Worm (Caenorhabditis elegans): ENCODE measurements around the gene C17B7.5.

Gene C17B7.5

ce11 chrV:3315308-3315707 is 18.1 kb upstream of the C17B7.5 start, which contains the start of gene arrd-19 (continued):
- TF ChIP-seq vab-7 (GFP tag; IDR thresholded peaks at IDR 0.05) (no peak; the same call in 1 of the 2 replicates), nhr-25 (tag; optimal IDR thresholded peaks at IDR 0.05; ENCODE audit: borderline replicate concordance, insufficient read depth) (peak; percentile 53), cey-2 (tag; optimal IDR thresholded peaks at IDR 0.05; ENCODE audit: borderline replicate concordance, insufficient read depth) (no peak), ZK546.5 (tag; optimal IDR thresholded peaks at IDR 0.05) (no peak), zfp-2 (tag; optimal IDR thresholded peaks at IDR 0.05) (no peak), zip-11 (GFP tag; IDR thresholded peaks at IDR 0.05) (no peak), jun-1 (tag; optimal IDR thresholded peaks at IDR 0.05) (no peak), ztf-11 (tag; optimal IDR thresholded peaks at IDR 0.05) (no peak), snpc-4 (tag; optimal IDR thresholded peaks at IDR 0.05) (no peak), hmg-1.1 (GFP tag; IDR thresholded peaks at IDR 0.05) (peak; percentile 93), fos-1 (tag; optimal IDR thresholded peaks at IDR 0.05) (no peak), lir-3 (tag; optimal IDR thresholded peaks at IDR 0.05) (no peak), lin-38 (GFP tag; IDR thresholded peaks at IDR 0.05) (no peak), duxl-1 (tag; optimal IDR thresholded peaks at IDR 0.05; ENCODE audit: poor library complexity) (peak; percentile 79), skn-1 (tag; optimal IDR thresholded peaks at IDR 0.05) (no peak), unc-39 (tag; optimal IDR thresholded peaks at IDR 0.05) (no peak), lin-1 (GFP tag; IDR thresholded peaks at IDR 0.05) (peak; percentile 89)

- no peak for TF ChIP-seq F37D6.2 (tag; optimal IDR thresholded peaks at IDR 0.05)
- no peak for TF ChIP-seq php-3 (GFP tag; IDR thresholded peaks at IDR 0.05)
- no peak for TF ChIP-seq Y5F2A.4 (GFP tag; optimal IDR thresholded peaks at IDR 0.05)
- TF ChIP-seq zag-1 (tag; optimal IDR thresholded peaks at IDR 0.05), result no peak
- no peak for TF ChIP-seq ztf-7 (tag; optimal IDR thresholded peaks at IDR 0.05)
- TF ChIP-seq daf-19 (GFP tag; conservative IDR thresholded peaks at IDR 0.05), result no peak
- TF ChIP-seq lin-38 (GFP tag; IDR thresholded peaks at IDR 0.05), result no peak
- TF ChIP-seq saeg-2 (GFP tag; IDR thresholded peaks at IDR 0.05), result no peak
- no peak for TF ChIP-seq madf-9 (GFP tag; conservative IDR thresholded peaks at IDR 0.05)
These were observed 17.3 kb upstream of the C17B7.5 start, which contains the start of gene F35F10.1 for ce11 chrV:3316108-3316507. Gene F35F10.1, plus strand, starts transcription at chrV:3316307.

DNA sequence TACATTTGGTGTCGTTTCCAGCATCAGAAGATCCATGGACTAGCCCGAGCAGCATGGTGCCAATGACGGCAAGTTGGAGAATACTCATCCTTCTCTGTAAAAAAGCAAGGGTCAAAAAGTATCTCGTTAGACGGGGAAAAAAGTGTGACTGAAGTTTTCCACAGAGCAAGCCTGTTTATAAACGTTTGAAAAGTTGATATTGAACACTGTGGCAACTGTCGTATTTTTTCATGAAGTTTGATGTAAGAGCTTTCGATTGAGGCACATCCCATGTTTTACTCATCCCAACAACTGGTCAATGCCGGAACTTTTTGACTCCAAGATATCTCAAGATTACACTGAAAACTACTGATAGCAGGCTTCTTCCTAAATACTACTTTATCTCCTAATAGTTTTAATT is 14.5 kb upstream of the C17B7.5 start, which contains the start of gene F35F10.13:
TSS of gene F35F10.13 (minus strand) at position 101 of the 400 bp plus-strand sequence.
- TF ChIP-seq ZK337.2 (GFP tag; IDR thresholded peaks at IDR 0.05) (no peak), hif-1 (tag; optimal IDR thresholded peaks at IDR 0.05) (no peak), aly-2 (tag; optimal IDR thresholded peaks at IDR 0.05) (no peak), ceh-44 (GFP tag; IDR thresholded peaks at IDR 0.05) (no peak), zip-2 (tag; optimal IDR thresholded peaks at IDR 0.05) (no peak), ctbp-1 (GFP tag; IDR thresholded peaks at IDR 0.05) (no peak), dpl-1 (GFP tag; optimal IDR thresholded peaks at IDR 0.05) (no peak), ama-1 (optimal IDR thresholded peaks at IDR 0.05) (no peak), nhr-41 (GFP tag; IDR thresholded peaks at IDR 0.05) (no peak), Y48G9A.11 (GFP tag; IDR thresholded peaks at IDR 0.05) (no peak), daf-16 (GFP tag; optimal IDR thresholded peaks at IDR 0.05) (no peak), daf-16 (tag; optimal IDR thresholded peaks at IDR 0.05) (no peak), nhr-25 (tag; optimal IDR thresholded peaks at IDR 0.05; ENCODE audit: borderline replicate concordance, insufficient read depth) (no peak), daf-19 (GFP tag; conservative IDR thresholded peaks at IDR 0.05) (no peak), snpc-1.2 (GFP tag; IDR thresholded peaks at IDR 0.05) (no peak), daf-12 (tag; optimal IDR thresholded peaks at IDR 0.05) (no peak), ztf-11 (tag; optimal IDR thresholded peaks at IDR 0.05) (no peak), fkh-10 (GFP tag; optimal IDR thresholded peaks at IDR 0.05) (no peak), R02D3.7 (tag; optimal IDR thresholded peaks at IDR 0.05) (no peak), nhr-6 (tag; optimal IDR thresholded peaks at IDR 0.05) (no peak), mes-2 (tag; optimal IDR thresholded peaks at IDR 0.05; ENCODE audit: poor library complexity, severe bottlenecking) (no peak)
